Fruit fly (Drosophila melanogaster): Measurements from ENCODE around the gene CG33178.

Gene CG33178

dm6 chrX:15078394-15078793 is 4.2 kb upstream of the CG33178 start (continued):
- peak; percentile 30 for TF ChIP-seq Blimp-1 (GFP tag; optimal IDR thresholded peaks at IDR 0.05)
- peak; percentile 48 for TF ChIP-seq MTF-1 (GFP tag; optimal IDR thresholded peaks at IDR 0.05; ENCODE audit: borderline replicate concordance)
- TF ChIP-seq CG9817 (tag; optimal IDR thresholded peaks at IDR 0.05), result no peak
- no peak for TF ChIP-seq org-1 (GFP tag; optimal IDR thresholded peaks at IDR 0.05)
- TF ChIP-seq lola (GFP tag; optimal IDR thresholded peaks at IDR 0.05), result peak in 1 of 3 experiments; percentile 5
- peak; percentile 55 for TF ChIP-seq CG13296 (GFP tag; optimal IDR thresholded peaks at IDR 0.05)
- TF ChIP-seq CG17568 (GFP tag; optimal IDR thresholded peaks at IDR 0.05), result peak; percentile 9
- peak; percentile 47 for TF ChIP-seq CG6254 (GFP tag; optimal IDR thresholded peaks at IDR 0.05)
- TF ChIP-seq CG9876 (GFP tag; optimal IDR thresholded peaks at IDR 0.05), result no peak
- no peak for TF ChIP-seq Dp (GFP tag; optimal IDR thresholded peaks at IDR 0.05)
- peak; percentile 24 for TF ChIP-seq Med (GFP tag)
- peak; percentile 71 for TF ChIP-seq CG15601 (tag; optimal IDR thresholded peaks at IDR 0.05)
- no peak for TF ChIP-seq MESR4 (GFP tag; optimal IDR thresholded peaks at IDR 0.05)
- TF ChIP-seq CG34376 (GFP tag; optimal IDR thresholded peaks at IDR 0.05), result peak; percentile 74
- peak; percentile 18 for TF ChIP-seq pfk (GFP tag; optimal IDR thresholded peaks at IDR 0.05)
- TF ChIP-seq wdn (GFP tag; IDR thresholded peaks at IDR 0.05), result no peak
- TF ChIP-seq Jarid2 (GFP tag; optimal IDR thresholded peaks at IDR 0.05), result no peak
- no peak for TF ChIP-seq sim (GFP tag; IDR thresholded peaks at IDR 0.05)
- no peak for TF ChIP-seq CG8359 (GFP tag; optimal IDR thresholded peaks at IDR 0.05; ENCODE audit: borderline replicate concordance)
- peak; percentile 6 for TF ChIP-seq CG1529 (GFP tag; optimal IDR thresholded peaks at IDR 0.05)
- no peak for TF ChIP-seq CG14667 (GFP tag; IDR thresholded peaks at IDR 0.05)
- no peak for TF ChIP-seq hkb (optimal IDR thresholded peaks at IDR 0.05)
- peak; percentile 42; the same call in 1 of the 2 replicates for TF ChIP-seq hkb (GFP tag; IDR thresholded peaks at IDR 0.05)
- TF ChIP-seq bsh (GFP tag; optimal IDR thresholded peaks at IDR 0.05), result peak in 1 of 2 experiments; percentile 32
- no peak for TF ChIP-seq dysf (GFP tag; IDR thresholded peaks at IDR 0.05)
- TF ChIP-seq br (optimal IDR thresholded peaks at IDR 0.05), result no peak
- no peak for TF ChIP-seq Spps (tag; optimal IDR thresholded peaks at IDR 0.05)
- peak; percentile 40 for TF ChIP-seq wek (GFP tag; optimal IDR thresholded peaks at IDR 0.05)
- peak; percentile 13 for TF ChIP-seq unpg (GFP tag; optimal IDR thresholded peaks at IDR 0.05)
- peak; percentile 2 for TF ChIP-seq dmrt99B (tag; optimal IDR thresholded peaks at IDR 0.05)
- TF ChIP-seq CG10431 (GFP tag; optimal IDR thresholded peaks at IDR 0.05), result peak; percentile 44
- no peak for TF ChIP-seq ab (GFP tag; optimal IDR thresholded peaks at IDR 0.05)
- TF ChIP-seq NfI (GFP tag; optimal IDR thresholded peaks at IDR 0.05), result no peak
- TF ChIP-seq CG7745 (tag; optimal IDR thresholded peaks at IDR 0.05), result peak; percentile 55
- no peak for TF ChIP-seq CG15073 (GFP tag; optimal IDR thresholded peaks at IDR 0.05)
- peak; percentile 14 for TF ChIP-seq CG10209 (GFP tag; optimal IDR thresholded peaks at IDR 0.05)
- peak; percentile 29 for TF ChIP-seq lab (GFP tag; optimal IDR thresholded peaks at IDR 0.05)
- peak; percentile 25 for TF ChIP-seq salm (tag; optimal IDR thresholded peaks at IDR 0.05)
- TF ChIP-seq sens-2 (GFP tag; IDR thresholded peaks at IDR 0.05), result peak; percentile 80
- peak; percentile 42 for TF ChIP-seq CG13424 (tag; optimal IDR thresholded peaks at IDR 0.05)
- no peak for TF ChIP-seq sna (GFP tag; IDR thresholded peaks at IDR 0.05; ENCODE audit: partially characterized antibody)
- no peak for TF ChIP-seq Taf1 (GFP tag; IDR thresholded peaks at IDR 0.05)
- TF ChIP-seq CG4282 (GFP tag; optimal IDR thresholded peaks at IDR 0.05), result no peak
- no peak for TF ChIP-seq CHES-1-like (GFP tag; optimal IDR thresholded peaks at IDR 0.05)
- TF ChIP-seq insv (GFP tag; optimal IDR thresholded peaks at IDR 0.05), result no peak
- peak; percentile 12 for TF ChIP-seq nerfin-1 (tag; optimal IDR thresholded peaks at IDR 0.05)
- TF ChIP-seq CG13624 (GFP tag; optimal IDR thresholded peaks at IDR 0.05), result peak; percentile 22
- TF ChIP-seq CG7271 (tag; optimal IDR thresholded peaks at IDR 0.05), result no peak
- peak; percentile 34 for TF ChIP-seq CG4328 (GFP tag; optimal IDR thresholded peaks at IDR 0.05)
- TF ChIP-seq Usf (GFP tag; optimal IDR thresholded peaks at IDR 0.05), result no peak

Measured in whole organism, embryonic.